Worm (Caenorhabditis elegans) whole organism, L1 larva: ENCODE results near the gene bnc-1.

Experiments used
- C34B4.2 ChIP-seq: sonication (generic microtip); optimal IDR thresholded peaks from 2 replicates; lab custom pipeline; 2017; ENCODE audit warnings: mild to moderate bottlenecking, missing genetic modification characterization, missing compliant biosample characterization
- F16B12.6 ChIP-seq: fragments of 150-350 bp; optimal IDR thresholded peaks from 2 replicates; lab custom pipeline; 2014; ENCODE audit warnings: missing biosample characterization, missing genetic modification characterization
- Y116A8C.19 ChIP-seq: sonication (generic microtip); optimal IDR thresholded peaks from 2 replicates; lab custom pipeline; 2016; ENCODE audit warnings: missing compliant biosample characterization, missing genetic modification characterization, borderline replicate concordance
- aha-1 ChIP-seq: fragments of 150-350 bp; optimal IDR thresholded peaks from 2 replicates; lab custom pipeline; 2014; ENCODE audit warnings: missing biosample characterization, missing genetic modification characterization
- alr-1 ChIP-seq: fragments of 200-800 bp; sonication (Bioruptor generic); optimal IDR thresholded peaks from 2 replicates; lab custom pipeline; 2018; ENCODE audit warnings: borderline replicate concordance, mild to moderate bottlenecking, missing genetic modification characterization, missing compliant biosample characterization
- ama-1 ChIP-seq: fragments of 150-350 bp; optimal IDR thresholded peaks from 2 replicates; lab custom pipeline; 2014
- ceh-8 ChIP-seq: fragments of 200-800 bp; sonication (Bioruptor generic); optimal IDR thresholded peaks from 2 replicates; lab custom pipeline; 2018; ENCODE audit warnings: mild to moderate bottlenecking, missing genetic modification characterization, moderate library complexity, missing compliant biosample characterization
- ceh-88 ChIP-seq: fragments of 200-800 bp; sonication (Bioruptor generic); IDR thresholded peaks from 2 replicates; pipeline ENCODE4 v1.3.6; 2022; ENCODE audit warnings: missing genetic modification characterization, missing compliant biosample characterization
- ceh-90 ChIP-seq: sonication (generic microtip); optimal IDR thresholded peaks from 2 replicates; lab custom pipeline; 2016; ENCODE audit warnings: missing genetic modification characterization, missing compliant biosample characterization
- dsc-1 ChIP-seq: sonication (generic microtip); optimal IDR thresholded peaks from 2 replicates; lab custom pipeline; 2016; ENCODE audit warnings: mild to moderate bottlenecking, missing genetic modification characterization, missing compliant biosample characterization
- egl-13 ChIP-seq: sonication (generic microtip); optimal IDR thresholded peaks from 2 replicates; lab custom pipeline; 2016; ENCODE audit warnings: missing genotype, missing genetic modification reagents, missing genetic modification characterization, missing compliant biosample characterization
- elt-2 ChIP-seq: sonication (generic microtip); optimal IDR thresholded peaks from 2 replicates; lab custom pipeline; 2016; ENCODE audit warnings: missing genetic modification characterization, mild to moderate bottlenecking, inconsistent platforms, missing compliant biosample characterization, missing genetic modification reagents
- elt-3 ChIP-seq, 6 experiments: fragments of 150-350 bp in 1 of 6; sonication (generic microtip); optimal IDR thresholded peaks; 2 replicates each; lab custom pipeline; 2017 to 2018; ENCODE audit warnings: missing biosample characterization in 6 of 6, missing genetic modification characterization in 6 of 6, inconsistent platforms in 1 of 6
- ets-5 ChIP-seq: fragments of 200-800 bp; sonication (Bioruptor generic); IDR thresholded peaks from 2 replicates; pipeline ENCODE4 v1.3.6; 2022; ENCODE audit warnings: missing genetic modification characterization, missing compliant biosample characterization
- fkh-4 ChIP-seq: sonication (generic microtip); optimal IDR thresholded peaks from 2 replicates; lab custom pipeline; 2016; ENCODE audit warnings: missing compliant biosample characterization, missing genetic modification characterization, borderline replicate concordance
- fos-1 ChIP-seq: fragments of 150-350 bp; optimal IDR thresholded peaks from 2 replicates; lab custom pipeline; 2014; ENCODE audit warnings: missing biosample characterization, missing genetic modification characterization
- hlh-17 ChIP-seq: fragments of 200-800 bp; sonication (Bioruptor generic); optimal IDR thresholded peaks from 2 replicates; lab custom pipeline; 2018; ENCODE audit warnings: missing genetic modification characterization, mild to moderate bottlenecking, missing compliant biosample characterization, moderate library complexity, borderline replicate concordance
- irx-1 ChIP-seq: sonication (generic microtip); optimal IDR thresholded peaks from 2 replicates; lab custom pipeline; 2016; ENCODE audit warnings: missing genetic modification characterization, missing compliant biosample characterization
- jun-1 ChIP-seq: fragments of 150-350 bp; optimal IDR thresholded peaks from 2 replicates; lab custom pipeline; 2014; ENCODE audit warnings: missing biosample characterization, missing genetic modification reagents, missing genetic modification characterization
- lin-14 ChIP-seq: fragments of 200-800 bp; sonication (Bioruptor generic); optimal IDR thresholded peaks from 2 replicates; lab custom pipeline; 2018; ENCODE audit warnings: mild to moderate bottlenecking, missing genetic modification characterization, moderate library complexity, missing compliant biosample characterization
- lin-39 ChIP-seq: fragments of 150-350 bp; optimal IDR thresholded peaks from 2 replicates; lab custom pipeline; 2014; ENCODE audit warnings: missing biosample characterization, missing genetic modification reagents, missing genetic modification characterization
- lir-3 ChIP-seq: sonication (generic microtip); optimal IDR thresholded peaks from 2 replicates; lab custom pipeline; 2016; ENCODE audit warnings: mild to moderate bottlenecking, missing genetic modification characterization, moderate library complexity, missing compliant biosample characterization; ENCODE audit not compliant: poor library complexity
- mab-9 ChIP-seq: fragments of 200-800 bp; sonication (Bioruptor generic); IDR thresholded peaks from 2 replicates; pipeline ENCODE4 v1.3.6; 2022; ENCODE audit warnings: missing genetic modification reagents, missing genetic modification characterization, missing compliant biosample characterization
- mdl-1 ChIP-seq, 2 experiments: fragments of 150-350 bp; optimal IDR thresholded peaks; 2 replicates each; lab custom pipeline; 2014 to 2017; ENCODE audit warnings: missing biosample characterization in 2 of 2, missing genetic modification characterization in 2 of 2, inconsistent platforms in 1 of 2
- mef-2 ChIP-seq: fragments of 150-350 bp; optimal IDR thresholded peaks from 2 replicates; lab custom pipeline; 2014; ENCODE audit warnings: missing biosample characterization, missing genetic modification characterization
- nhr-19 ChIP-seq: fragments of 200-800 bp; sonication (Bioruptor generic); conservative IDR thresholded peaks from 2 replicates; pipeline ENCODE4 v1.3.6; 2022; ENCODE audit warnings: missing genetic modification characterization, missing compliant biosample characterization
- nhr-20 ChIP-seq: sonication (generic microtip); optimal IDR thresholded peaks from 2 replicates; lab custom pipeline; 2016; ENCODE audit warnings: mild to moderate bottlenecking, missing genetic modification characterization, missing compliant biosample characterization
- nhr-237 ChIP-seq: fragments of 150-350 bp; optimal IDR thresholded peaks from 2 replicates; lab custom pipeline; 2014; ENCODE audit warnings: missing biosample characterization, missing genetic modification characterization
- nhr-28 ChIP-seq: fragments of 150-350 bp; optimal IDR thresholded peaks from 2 replicates; lab custom pipeline; 2014; ENCODE audit warnings: missing biosample characterization, missing genetic modification characterization
- nhr-71 ChIP-seq: sonication (generic microtip); optimal IDR thresholded peaks from 2 replicates; lab custom pipeline; 2016; ENCODE audit warnings: mild to moderate bottlenecking, missing genetic modification characterization, moderate library complexity, missing compliant biosample characterization
- nhr-76 ChIP-seq: sonication (generic microtip); optimal IDR thresholded peaks from 2 replicates; lab custom pipeline; 2017; ENCODE audit warnings: missing biosample characterization, missing genetic modification characterization
- nhr-77 ChIP-seq: fragments of 150-350 bp; optimal IDR thresholded peaks from 2 replicates; lab custom pipeline; 2014; ENCODE audit warnings: missing biosample characterization, missing genetic modification characterization
- nhr-85 ChIP-seq: sonication (generic microtip); peaks from one replicate; lab custom pipeline; 2016; ENCODE audit warnings: missing genetic modification characterization, inconsistent platforms, missing compliant biosample characterization
- nhr-90 ChIP-seq: sonication (generic microtip); optimal IDR thresholded peaks from 2 replicates; lab custom pipeline; 2016; ENCODE audit warnings: mild to moderate bottlenecking, missing genetic modification characterization, missing compliant biosample characterization; ENCODE audit not compliant: poor library complexity
- pax-3 ChIP-seq: fragments of 200-800 bp; sonication (Bioruptor generic); optimal IDR thresholded peaks from 2 replicates; lab custom pipeline; 2018; ENCODE audit warnings: mild to moderate bottlenecking, missing genetic modification characterization, moderate library complexity, missing compliant biosample characterization
- rnt-1 ChIP-seq: sonication (generic microtip); optimal IDR thresholded peaks from 2 replicates; lab custom pipeline; 2016; ENCODE audit warnings: mild to moderate bottlenecking, missing genetic modification characterization, moderate library complexity, missing compliant biosample characterization
- skn-1 ChIP-seq: fragments of 150-350 bp; optimal IDR thresholded peaks from 2 replicates; lab custom pipeline; 2014; ENCODE audit warnings: missing biosample characterization, missing genetic modification characterization
- snu-23 ChIP-seq: sonication (generic microtip); optimal IDR thresholded peaks from 2 replicates; lab custom pipeline; 2016; ENCODE audit warnings: missing genetic modification characterization, missing compliant biosample characterization
- sox-4 ChIP-seq: sonication (generic microtip); optimal IDR thresholded peaks from 2 replicates; lab custom pipeline; 2016; ENCODE audit warnings: missing genetic modification characterization, missing compliant biosample characterization
- swsn-7 ChIP-seq: sonication (generic microtip); optimal IDR thresholded peaks from 2 replicates; lab custom pipeline; 2016; ENCODE audit warnings: missing genetic modification characterization, missing compliant biosample characterization
- tlp-1 ChIP-seq: fragments of 150-350 bp; optimal IDR thresholded peaks from 2 replicates; lab custom pipeline; 2014; ENCODE audit warnings: missing biosample characterization, missing genetic modification characterization
- unc-130 ChIP-seq: fragments of 150-350 bp; optimal IDR thresholded peaks from 2 replicates; lab custom pipeline; 2017; ENCODE audit warnings: missing biosample characterization, missing genetic modification characterization, inconsistent platforms
- unc-86 ChIP-seq: sonication (generic microtip); optimal IDR thresholded peaks from 2 replicates; lab custom pipeline; 2016; ENCODE audit warnings: missing genetic modification characterization, missing compliant biosample characterization
- vab-15 ChIP-seq: sonication (generic microtip); optimal IDR thresholded peaks from 2 replicates; lab custom pipeline; 2017; ENCODE audit warnings: missing genotype, mild to moderate bottlenecking, missing genetic modification characterization, missing compliant biosample characterization
- xbp-1 ChIP-seq: sonication (generic microtip); optimal IDR thresholded peaks from 2 replicates; lab custom pipeline; 2016; ENCODE audit warnings: missing genetic modification characterization, missing compliant biosample characterization
- zag-1 ChIP-seq: fragments of 150-350 bp; optimal IDR thresholded peaks from 2 replicates; lab custom pipeline; 2014; ENCODE audit warnings: missing biosample characterization, missing genetic modification characterization
- zip-4 ChIP-seq: fragments of 200-800 bp; sonication (Bioruptor generic); optimal IDR thresholded peaks from 2 replicates; lab custom pipeline; 2018; ENCODE audit warnings: mild to moderate bottlenecking, missing genetic modification characterization, moderate library complexity, missing compliant biosample characterization
- ztf-4 ChIP-seq: fragments of 150-350 bp; optimal IDR thresholded peaks from 2 replicates; lab custom pipeline; 2014; ENCODE audit warnings: missing biosample characterization, missing genetic modification characterization

Gene bnc-1

ce11 chrV:12317894-12318553, 41.2 kb upstream of the bnc-1 start, which contains the start of the genes R04F11.5 and R04F11.2 (continued):
- TF ChIP-seq ztf-4 (no peak), fos-1 (tag; lab: Kevin White, UChicago) (peak; percentile 71), ets-5 (GFP tag; lab: Robert Waterston, UW) (no peak), egl-13 (tag; lab: Kevin White, UChicago) (peak; percentile 46), nhr-28 (tag; lab: Kevin White, UChicago) (no peak), elt-3 (tag; optimal IDR thresholded peaks at IDR 0.05; lab: Kevin White, UChicago) (peak in 3 of 6 experiments; percentile 45 to 91 (median 65)), nhr-20 (peak; percentile 76), nhr-76 (tag; lab: Kevin White, UChicago) (no peak), unc-86 (tag; lab: Kevin White, UChicago) (peak; percentile 50), swsn-7 (tag; lab: Kevin White, UChicago) (peak; percentile 71), F16B12.6 (tag; lab: Kevin White, UChicago) (peak; percentile 49), unc-130 (tag; lab: Kevin White, UChicago) (peak; percentile 82), nhr-19 (GFP tag; lab: Robert Waterston, UW) (peak; percentile 72), jun-1 (tag; lab: Kevin White, UChicago) (peak; percentile 66), rnt-1 (tag; lab: Kevin White, UChicago) (peak; percentile 68), mef-2 (tag; lab: Kevin White, UChicago) (no peak), ama-1 (lab: Kevin White, UChicago) (no peak), lin-14 (GFP tag; lab: Kevin White, UChicago) (peak; percentile 77), hlh-17 (no peak), zip-4 (GFP tag; lab: Kevin White, UChicago) (peak; percentile 18), skn-1 (tag; lab: Kevin White, UChicago) (peak; percentile 89), elt-2 (no peak), tlp-1 (no peak), xbp-1 (tag; lab: Kevin White, UChicago) (peak; percentile 73), nhr-77 (tag; lab: Kevin White, UChicago) (peak; percentile 57), sox-4 (no peak), irx-1 (peak; percentile 49), snu-23 (GFP tag; lab: Kevin White, UChicago) (peak; percentile 86), ceh-88 (GFP tag; lab: Robert Waterston, UW) (peak; percentile 7; the same call in 1 of the 2 replicates), pax-3 (tag; lab: Kevin White, UChicago) (peak; percentile 34)

- TF ChIP-seq nhr-71 (tag; lab: Kevin White, UChicago) (no peak), alr-1 (tag; lab: Kevin White, UChicago) (no peak), pax-3 (tag; lab: Kevin White, UChicago) (no peak), aha-1 (tag; lab: Kevin White, UChicago) (no peak)
Observed at ce11 chrV:12317080-12317479, 40.2 kb upstream of the bnc-1 start, which contains the start of gene R04F11.3. TSS of gene R04F11.3 (minus strand) at chrV:12317180.

ce11 chrV:12316076-12316475, 39.2 kb upstream of the bnc-1 start:
- TF ChIP-seq lin-39 (tag; lab: Kevin White, UChicago), result no peak
- TF ChIP-seq dsc-1 (tag; lab: Kevin White, UChicago), result no peak
- TF ChIP-seq fkh-4, result no peak
- TF ChIP-seq nhr-85 (tag; lab: Kevin White, UChicago), result no peak

- TF ChIP-seq lir-3 (tag; lab: Kevin White, UChicago) (no peak), zag-1 (tag; lab: Kevin White, UChicago) (no peak), irx-1 (no peak), C34B4.2 (tag; lab: Kevin White, UChicago) (no peak), mab-9 (no peak), mdl-1 (tag; optimal IDR thresholded peaks at IDR 0.05; lab: Kevin White, UChicago) (no peak), ceh-88 (GFP tag; lab: Robert Waterston, UW) (no peak), nhr-237 (tag; lab: Kevin White, UChicago) (no peak), nhr-90 (no peak), vab-15 (tag; lab: Kevin White, UChicago) (no peak), Y116A8C.19 (no peak), lin-14 (GFP tag; lab: Kevin White, UChicago) (peak; percentile 75), ceh-90 (tag; lab: Kevin White, UChicago) (no peak), ceh-8 (GFP tag; lab: Kevin White, UChicago) (no peak), swsn-7 (tag; lab: Kevin White, UChicago) (no peak)
Observed at ce11 chrV:12314413-12314812, 37.6 kb upstream of the bnc-1 start.
